Fruit fly (Drosophila melanogaster): Measurements from ENCODE around the gene Cph.

The Cph gene

dm6 chrX:7109793-7110606 is 27.5 kb upstream of the Cph start, which contains the start of gene fz4:
Gene fz4, minus strand, starts transcription at chrX:7110321.
- TF ChIP-seq CG17801 (GFP tag; optimal IDR thresholded peaks at IDR 0.05; ENCODE audit: partially characterized antibody): peak; percentile 23

- TF ChIP-seq CG17801 (GFP tag; optimal IDR thresholded peaks at IDR 0.05; ENCODE audit: partially characterized antibody): no peak
These were observed 26.6 kb upstream of the Cph start for dm6 chrX:7110890-7111289.

dm6 chrX:7117729-7118128 is 19.8 kb upstream of the Cph start:
- no peak for TF ChIP-seq CG17801 (GFP tag; optimal IDR thresholded peaks at IDR 0.05; ENCODE audit: partially characterized antibody)

dm6 chrX:7120168-7120567 is 17.4 kb upstream of the Cph start:
- TF ChIP-seq CG17801 (GFP tag; optimal IDR thresholded peaks at IDR 0.05; ENCODE audit: partially characterized antibody): no peak

dm6 chrX:7122002-7122401 is 15.5 kb upstream of the Cph start:
- TF ChIP-seq CG17801 (GFP tag; optimal IDR thresholded peaks at IDR 0.05; ENCODE audit: partially characterized antibody): no peak

- TF ChIP-seq CG17801 (GFP tag; optimal IDR thresholded peaks at IDR 0.05; ENCODE audit: partially characterized antibody): no peak
These were observed 13.0 kb upstream of the Cph start for dm6 chrX:7124474-7124873.

- no peak for TF ChIP-seq CG17801 (GFP tag; optimal IDR thresholded peaks at IDR 0.05; ENCODE audit: partially characterized antibody)
These were observed 2.4 kb downstream of the Cph start for dm6 chrX:7139952-7140351.

- TF ChIP-seq CG17801 (GFP tag; optimal IDR thresholded peaks at IDR 0.05; ENCODE audit: partially characterized antibody): no peak
These were observed 4.2 kb downstream of the Cph start for dm6 chrX:7141753-7142152.

- no peak for TF ChIP-seq CG17801 (GFP tag; optimal IDR thresholded peaks at IDR 0.05; ENCODE audit: partially characterized antibody)
These were observed 13.9 kb downstream of the Cph start for dm6 chrX:7151290-7152038.

dm6 chrX:7152851-7153250 is 15.3 kb downstream of the Cph start:
- TF ChIP-seq CG17801 (GFP tag; optimal IDR thresholded peaks at IDR 0.05; ENCODE audit: partially characterized antibody): no peak

dm6 chrX:7159236-7159838 is 21.8 kb downstream of the Cph start:
- no peak for TF ChIP-seq CG17801 (GFP tag; optimal IDR thresholded peaks at IDR 0.05; ENCODE audit: partially characterized antibody)

dm6 chrX:7161745-7162406 is 24.4 kb downstream of the Cph start:
- no peak for TF ChIP-seq CG17801 (GFP tag; optimal IDR thresholded peaks at IDR 0.05; ENCODE audit: partially characterized antibody)

dm6 chrX:7162554-7162953 is 25.0 kb downstream of the Cph start:
- TF ChIP-seq CG17801 (GFP tag; optimal IDR thresholded peaks at IDR 0.05; ENCODE audit: partially characterized antibody): no peak

- TF ChIP-seq CG17801 (GFP tag; optimal IDR thresholded peaks at IDR 0.05; ENCODE audit: partially characterized antibody): no peak
These were observed 26.0 kb downstream of the Cph start for dm6 chrX:7163495-7163894.

- no peak for TF ChIP-seq CG17801 (GFP tag; optimal IDR thresholded peaks at IDR 0.05; ENCODE audit: partially characterized antibody)
These were observed 28.8 kb downstream of the Cph start for dm6 chrX:7166306-7166705.

Data from ovary, adult (tissue).